Worm (Caenorhabditis elegans) whole organism, L2 larva: ENCODE results near the gene C44H4.6.

Source experiments
- ZK546.5 ChIP-seq: sonication (generic microtip); optimal IDR thresholded peaks from 2 replicates; lab custom pipeline; 2017; ENCODE audit warnings: missing biosample characterization, missing genetic modification characterization
- aly-2 ChIP-seq: fragments of 150-350 bp; optimal IDR thresholded peaks from 2 replicates; lab custom pipeline; 2014; ENCODE audit warnings: missing biosample characterization, missing genetic modification characterization
- blmp-1 ChIP-seq: sonication (generic microtip); optimal IDR thresholded peaks from 2 replicates; lab custom pipeline; 2017; ENCODE audit warnings: missing genetic modification characterization, mild to moderate bottlenecking, missing compliant biosample characterization, antibody characterized with exemption, moderate library complexity; ENCODE audit not compliant: insufficient read depth
- ceh-82 ChIP-seq: fragments of 150-350 bp; optimal IDR thresholded peaks from 2 replicates; lab custom pipeline; 2014; ENCODE audit warnings: missing biosample characterization, missing genetic modification characterization
- dmd-4 ChIP-seq: sonication (generic microtip); optimal IDR thresholded peaks from 2 replicates; lab custom pipeline; 2017; ENCODE audit warnings: missing biosample characterization, missing genetic modification characterization
- elt-3 ChIP-seq: sonication (generic microtip); optimal IDR thresholded peaks from 2 replicates; lab custom pipeline; 2017; ENCODE audit warnings: missing biosample characterization, missing genetic modification characterization
- fos-1 ChIP-seq: fragments of 150-350 bp; optimal IDR thresholded peaks from 2 replicates; lab custom pipeline; 2014; ENCODE audit warnings: missing biosample characterization, missing genetic modification characterization
- lin-11 ChIP-seq: fragments of 150-350 bp; sonication (generic microtip); optimal IDR thresholded peaks from 2 replicates; lab custom pipeline; 2014; ENCODE audit warnings: missing biosample characterization, missing genetic modification characterization, inconsistent platforms, mixed read lengths
- lin-13 ChIP-seq: fragments of 150-350 bp; optimal IDR thresholded peaks from 2 replicates; lab custom pipeline; 2014; ENCODE audit warnings: missing biosample characterization, missing genetic modification reagents, missing genetic modification characterization
- mab-5 ChIP-seq: fragments of 150-350 bp; optimal IDR thresholded peaks from 2 replicates; lab custom pipeline; 2014; ENCODE audit warnings: missing biosample characterization, missing genetic modification characterization
- nhr-12 ChIP-seq: fragments of 150-350 bp; optimal IDR thresholded peaks from 2 replicates; lab custom pipeline; 2014; ENCODE audit warnings: missing biosample characterization, missing genetic modification characterization
- sma-9 ChIP-seq, 2 experiments: fragments of 150-350 bp in 1 of 2; sonication (generic microtip) in 1 of 2; optimal IDR thresholded peaks; 2 replicates each; lab custom pipeline; 2014 to 2016; ENCODE audit warnings: missing genetic modification characterization in 2 of 2, mild to moderate bottlenecking in 1 of 2, missing biosample characterization in 1 of 2, missing compliant biosample characterization in 1 of 2, missing genetic modification reagents in 1 of 2, moderate library complexity in 1 of 2
- snpc-4 ChIP-seq: fragments of 150-350 bp; optimal IDR thresholded peaks from 2 replicates; lab custom pipeline; 2014; ENCODE audit warnings: missing biosample characterization, missing genetic modification characterization
- unc-62 ChIP-seq: fragments of 150-350 bp; optimal IDR thresholded peaks from 2 replicates; lab custom pipeline; 2014; ENCODE audit warnings: missing biosample characterization, missing genetic modification reagents, missing genetic modification characterization

ce11 chrX:14565245-14565644 is 33.9 kb downstream of the C44H4.6 start:
- TF ChIP-seq dmd-4, result no peak
- no peak for TF ChIP-seq ceh-82
- TF ChIP-seq elt-3, result no peak
- no peak for TF ChIP-seq fos-1
- no peak for TF ChIP-seq lin-13 (GFP tag; lab: Kevin White, UChicago)
- no peak for TF ChIP-seq lin-11
- no peak for TF ChIP-seq snpc-4
- TF ChIP-seq unc-62, result no peak
- no peak for TF ChIP-seq nhr-12 (tag; lab: Kevin White, UChicago)
- TF ChIP-seq aly-2, result no peak
- peak; percentile 32 for TF ChIP-seq sma-9 (GFP tag; optimal IDR thresholded peaks at IDR 0.05; lab: Kevin White, UChicago)
- TF ChIP-seq sma-9 (tag; optimal IDR thresholded peaks at IDR 0.05; lab: Kevin White, UChicago), result no peak
- TF ChIP-seq ZK546.5 (tag; lab: Kevin White, UChicago), result no peak
- no peak for TF ChIP-seq blmp-1 (tag; lab: Kevin White, UChicago)
- no peak for TF ChIP-seq mab-5 (tag; lab: Kevin White, UChicago)
